Worm (Caenorhabditis elegans): ENCODE measurements around the gene F07B7.7.

DNA sequence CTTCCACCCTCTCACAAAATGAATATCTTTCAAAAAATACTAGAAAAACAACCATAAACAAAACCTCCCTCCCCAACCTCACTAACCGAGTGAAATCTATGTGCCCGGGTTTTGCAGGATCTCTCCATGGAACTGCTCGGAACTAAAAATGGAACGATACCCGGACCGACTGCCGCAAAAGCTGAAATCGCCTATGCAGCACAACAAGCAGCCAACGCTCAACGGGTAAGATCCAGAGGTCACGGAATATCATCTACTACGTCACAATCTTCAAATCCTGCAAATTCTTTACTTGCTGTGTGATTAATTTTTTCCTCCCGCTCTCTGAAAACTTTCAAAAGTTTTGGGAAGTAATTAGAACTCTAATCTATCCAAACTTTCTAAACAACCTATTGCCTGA, 46.1 kb upstream of the F07B7.7 start:
- TF ChIP-seq cog-1 (tag; optimal IDR thresholded peaks at IDR 0.05) = no peak
- no peak for TF ChIP-seq med-1 (GFP tag; optimal IDR thresholded peaks at IDR 0.05; ENCODE audit: insufficient read depth)
- no peak for TF ChIP-seq ref-1 (GFP tag; conservative IDR thresholded peaks at IDR 0.05)
- no peak for TF ChIP-seq ztf-23 (GFP tag; IDR thresholded peaks at IDR 0.05)
- no peak for TF ChIP-seq flt-1 (GFP tag; IDR thresholded peaks at IDR 0.05)
- no peak for TF ChIP-seq T22C8.4 (GFP tag; IDR thresholded peaks at IDR 0.05)
- TF ChIP-seq tab-1 (GFP tag; IDR thresholded peaks at IDR 0.05) = no peak

All from whole organism, midembryonic.